Worm (Caenorhabditis elegans): ENCODE results near the gene str-136.

DNA sequence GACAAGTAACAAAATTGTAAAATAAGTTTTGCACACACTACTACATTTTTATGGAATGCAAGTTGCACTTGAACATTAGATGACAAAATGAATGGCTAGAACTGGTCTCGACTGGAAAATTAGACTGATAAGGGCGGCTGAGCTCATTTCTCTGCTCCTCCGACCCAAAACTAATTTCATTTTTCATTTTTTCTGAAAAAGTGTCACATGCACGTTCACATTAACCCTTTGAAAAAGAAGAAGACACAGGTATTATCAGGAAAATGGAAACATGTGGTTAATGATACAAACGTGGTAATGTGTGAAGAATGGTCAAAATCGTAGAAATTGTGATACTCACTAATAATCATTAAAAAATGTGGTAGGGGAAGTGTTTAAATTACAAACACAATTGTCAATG, 28.3 kb upstream of the str-136 start:
- TF ChIP-seq ceh-31 (tag; optimal IDR thresholded peaks at IDR 0.05) (no peak), fax-1 (tag; optimal IDR thresholded peaks at IDR 0.05) (no peak), pha-4 (tag; optimal IDR thresholded peaks at IDR 0.05) (no peak), mec-3 (tag; optimal IDR thresholded peaks at IDR 0.05; ENCODE audit: borderline replicate concordance) (no peak), nhr-11 (tag; optimal IDR thresholded peaks at IDR 0.05) (no peak), ceh-45 (GFP tag; IDR thresholded peaks at IDR 0.05) (no peak), ama-1 (optimal IDR thresholded peaks at IDR 0.05) (no peak), rnt-1 (tag; optimal IDR thresholded peaks at IDR 0.05) (no peak), fkh-10 (GFP tag; optimal IDR thresholded peaks at IDR 0.05) (no peak), unc-42 (tag; optimal IDR thresholded peaks at IDR 0.05) (no peak)
